Worm (Caenorhabditis elegans) whole organism, early embryonic: ENCODE results near the gene catp-5.

ENCODE experiments used
- aly-1 ChIP-seq: sonication (generic microtip); optimal IDR thresholded peaks from 2 replicates; lab custom pipeline; 2016; ENCODE audit warnings: missing genetic modification characterization, missing compliant biosample characterization
- ama-1 ChIP-seq: fragments of 150-350 bp; optimal IDR thresholded peaks from 2 replicates; lab custom pipeline; 2014
- flt-1 ChIP-seq: fragments of 200-800 bp; sonication (Bioruptor generic); IDR thresholded peaks from 2 replicates; pipeline ENCODE4 v1.3.6; 2022; ENCODE audit warnings: missing genetic modification characterization, missing compliant biosample characterization
- hmbx-1 ChIP-seq: sonication (generic microtip); optimal IDR thresholded peaks from 2 replicates; lab custom pipeline; 2016; ENCODE audit warnings: mild to moderate bottlenecking, missing genetic modification characterization, missing compliant biosample characterization
- hnd-1 ChIP-seq: sonication (generic microtip); optimal IDR thresholded peaks from 2 replicates; lab custom pipeline; 2016; ENCODE audit warnings: missing genetic modification characterization, missing compliant biosample characterization
- tbx-37 ChIP-seq: fragments of 200-800 bp; sonication (Bioruptor generic); conservative IDR thresholded peaks from 2 replicates; pipeline ENCODE4 v1.3.6; 2022; ENCODE audit warnings: missing genetic modification reagents, missing genetic modification characterization, missing compliant biosample characterization
- tra-4 ChIP-seq: sonication (generic microtip); optimal IDR thresholded peaks from 2 replicates; lab custom pipeline; 2017; ENCODE audit warnings: missing genetic modification characterization, missing compliant biosample characterization

DNA sequence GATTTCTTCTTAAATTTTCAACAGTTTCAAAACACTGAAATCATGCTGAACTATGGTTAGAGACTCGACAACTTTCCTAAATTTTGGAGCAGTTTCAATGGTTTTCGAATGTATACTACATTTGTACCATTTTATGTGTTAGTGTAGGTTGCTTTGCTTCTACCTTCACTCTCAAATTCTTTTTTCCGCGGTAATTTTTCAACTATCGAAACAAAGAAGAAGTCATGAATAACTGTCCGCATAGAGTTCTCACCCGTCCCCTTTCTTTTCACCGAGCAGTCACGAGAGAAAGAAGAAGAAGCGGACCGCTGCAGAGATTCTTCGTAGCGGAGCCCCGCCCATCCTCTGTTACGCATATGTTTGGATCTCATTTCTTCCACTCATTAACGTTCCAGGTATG lies 17.5 kb upstream of the catp-5 start, which contains the start of gene hlh-8:
- TF ChIP-seq tra-4 (tag; lab: Kevin White, UChicago) (no peak), ama-1 (lab: Kevin White, UChicago) (no peak), aly-1 (tag; lab: Kevin White, UChicago) (no peak), tbx-37 (no peak), hnd-1 (tag; lab: Kevin White, UChicago) (no peak), flt-1 (GFP tag; lab: Robert Waterston, UW) (no peak), hmbx-1 (no peak)
